Worm (Caenorhabditis elegans) whole organism, L4/young adult: ENCODE results near the gene ule-5.

Source experiments
- dao-5 ChIP-seq: sonication (generic microtip); optimal IDR thresholded peaks from 2 replicates; lab custom pipeline; 2016; ENCODE audit warnings: missing genotype, missing genetic modification characterization, moderate library complexity, missing compliant biosample characterization
- him-1 ChIP-seq: sonication (generic microtip); optimal IDR thresholded peaks from 2 replicates; lab custom pipeline; 2016; ENCODE audit warnings: missing genotype, missing genetic modification reagents, missing genetic modification characterization, missing compliant biosample characterization

DNA sequence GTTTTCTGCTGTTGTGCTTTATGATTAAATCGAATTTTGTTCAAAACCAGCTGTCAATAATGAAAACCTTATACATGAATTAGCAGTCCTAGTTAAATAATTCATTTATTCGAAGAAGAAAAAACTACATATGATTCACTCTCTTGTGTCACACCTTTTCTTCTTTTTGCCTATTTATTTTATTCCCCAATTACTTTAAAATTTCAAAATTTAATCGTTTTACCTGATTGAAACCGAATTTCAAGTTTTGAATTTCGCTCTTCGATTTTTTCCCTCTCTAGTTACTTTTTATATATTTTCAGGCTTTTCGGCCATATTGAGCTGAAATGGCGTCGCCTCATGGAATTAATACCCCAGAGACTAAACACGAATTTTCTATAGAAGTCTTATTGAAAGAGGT, 30.4 kb upstream of the ule-5 start, which contains the start of gene xtr-1:
- TF ChIP-seq dao-5 (tag; lab: Kevin White, UChicago) (no peak), him-1 (tag; lab: Kevin White, UChicago) (no peak)
